Worm (Caenorhabditis elegans) whole organism, mixed stage, embryonic: Measurements from ENCODE around the gene F38B2.6.
A peak's percentile ranks its signal among the peaks of the same experiment; 100 is the strongest.

ENCODE experiments used
- ceh-43 ChIP-seq: fragments of 200-800 bp; sonication (Bioruptor generic); optimal IDR thresholded peaks from 2 replicates; lab custom pipeline; 2018; ENCODE audit warnings: mild to moderate bottlenecking, missing genetic modification characterization, moderate library complexity, missing compliant biosample characterization
- ces-1 ChIP-seq: fragments of 150-350 bp; optimal IDR thresholded peaks from 2 replicates; lab custom pipeline; 2014; ENCODE audit warnings: missing biosample characterization, missing genetic modification reagents, missing genetic modification characterization
- cnd-1 ChIP-seq: fragments of 200-800 bp; sonication (Bioruptor generic); optimal IDR thresholded peaks from 2 replicates; lab custom pipeline; 2018; ENCODE audit warnings: mild to moderate bottlenecking, missing genetic modification characterization, missing compliant biosample characterization
- elt-3 ChIP-seq: fragments of 150-350 bp; optimal IDR thresholded peaks from 2 replicates; lab custom pipeline; 2014; ENCODE audit warnings: missing biosample characterization, missing genetic modification characterization
- flh-1 ChIP-seq: fragments of 200-800 bp; sonication (Bioruptor generic); optimal IDR thresholded peaks from 2 replicates; lab custom pipeline; 2018; ENCODE audit warnings: mild to moderate bottlenecking, missing genetic modification characterization, moderate library complexity, missing compliant biosample characterization
- lin-13 ChIP-seq: fragments of 150-350 bp; optimal IDR thresholded peaks from 2 replicates; lab custom pipeline; 2014; ENCODE audit warnings: missing biosample characterization, missing genetic modification characterization
- pha-4 ChIP-seq: fragments of 150-350 bp; optimal IDR thresholded peaks from 2 replicates; lab custom pipeline; 2018; ENCODE audit warnings: missing biosample characterization, missing genetic modification reagents, missing genetic modification characterization
- sptf-1 ChIP-seq: sonication (generic microtip); optimal IDR thresholded peaks from 2 replicates; lab custom pipeline; 2017; ENCODE audit warnings: mild to moderate bottlenecking, missing genetic modification characterization, moderate library complexity, missing compliant biosample characterization
- unc-39 ChIP-seq: fragments of 150-350 bp; optimal IDR thresholded peaks from 2 replicates; lab custom pipeline; 2014; ENCODE audit warnings: missing biosample characterization, missing genetic modification characterization
- ztf-11 ChIP-seq: fragments of 150-350 bp; optimal IDR thresholded peaks from 2 replicates; lab custom pipeline; 2014; ENCODE audit warnings: missing biosample characterization, missing genetic modification characterization

DNA sequence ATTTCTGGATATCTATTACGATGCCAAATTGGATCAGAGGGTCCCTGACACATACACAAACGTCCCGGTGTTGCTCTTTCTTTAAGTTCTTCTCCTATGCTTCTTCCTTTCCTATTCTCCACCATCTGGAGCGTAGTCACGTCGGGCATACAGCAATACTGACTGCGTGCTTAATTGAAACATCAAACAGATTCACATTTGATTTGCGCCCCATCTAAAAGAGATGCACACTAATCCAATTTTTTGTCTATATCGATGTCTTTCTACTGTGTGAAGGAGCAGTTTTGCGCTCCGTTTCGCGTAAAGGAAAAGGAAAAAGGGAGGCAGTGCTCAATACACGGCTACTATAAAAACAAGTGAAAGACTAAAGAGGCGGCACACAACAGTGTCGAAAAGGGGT lies 47.7 kb upstream of the F38B2.6 start:
- TF ChIP-seq elt-3 (tag; lab: Kevin White, UChicago): no peak
- TF ChIP-seq pha-4 (tag; lab: Kevin White, UChicago): no peak
- no peak for TF ChIP-seq ceh-43 (GFP tag; lab: Kevin White, UChicago)
- no peak for TF ChIP-seq lin-13 (tag; lab: Kevin White, UChicago)
- no peak for TF ChIP-seq cnd-1 (tag; lab: Kevin White, UChicago)
- TF ChIP-seq ztf-11 (tag; lab: Kevin White, UChicago): no peak
- no peak for TF ChIP-seq flh-1 (GFP tag; lab: Kevin White, UChicago)
- no peak for TF ChIP-seq sptf-1 (tag; lab: Kevin White, UChicago)
- peak; percentile 90 for TF ChIP-seq ces-1 (GFP tag; lab: Kevin White, UChicago)
- TF ChIP-seq unc-39 (tag; lab: Kevin White, UChicago): no peak
